Worm (Caenorhabditis elegans) whole organism, midembryonic: ENCODE measurements around the gene K03H9.3.

Source experiments
- T22C8.4 ChIP-seq: fragments of 200-800 bp; sonication (Bioruptor generic); IDR thresholded peaks from 2 replicates; pipeline ENCODE4 v1.3.6; 2022; ENCODE audit warnings: missing genetic modification characterization, missing compliant biosample characterization
- cog-1 ChIP-seq: sonication (generic microtip); optimal IDR thresholded peaks from 2 replicates; lab custom pipeline; 2016; ENCODE audit warnings: missing genetic modification characterization, missing compliant biosample characterization
- med-1 ChIP-seq: sonication (generic microtip); optimal IDR thresholded peaks from 2 replicates; lab custom pipeline; 2017; ENCODE audit warnings: missing genetic modification characterization, mild to moderate bottlenecking, missing compliant biosample characterization, antibody characterized with exemption, missing genetic modification reagents; ENCODE audit not compliant: insufficient read depth
- ztf-29 ChIP-seq: fragments of 200-800 bp; sonication (Bioruptor generic); IDR thresholded peaks from 2 replicates; pipeline ENCODE4 v1.3.6; 2022; ENCODE audit warnings: missing genetic modification reagents, missing genetic modification characterization, missing compliant biosample characterization

ce11 chrII:6394037-6394436, 28.9 kb upstream of the K03H9.3 start:
- TF ChIP-seq med-1 (GFP tag; lab: Kevin White, UChicago) (no peak), ztf-29 (GFP tag; lab: Robert Waterston, UW) (no peak), T22C8.4 (GFP tag; lab: Robert Waterston, UW) (no peak), cog-1 (tag; lab: Kevin White, UChicago) (no peak)
